Fruit fly (Drosophila melanogaster): ENCODE data around the gene CG10097.

DNA sequence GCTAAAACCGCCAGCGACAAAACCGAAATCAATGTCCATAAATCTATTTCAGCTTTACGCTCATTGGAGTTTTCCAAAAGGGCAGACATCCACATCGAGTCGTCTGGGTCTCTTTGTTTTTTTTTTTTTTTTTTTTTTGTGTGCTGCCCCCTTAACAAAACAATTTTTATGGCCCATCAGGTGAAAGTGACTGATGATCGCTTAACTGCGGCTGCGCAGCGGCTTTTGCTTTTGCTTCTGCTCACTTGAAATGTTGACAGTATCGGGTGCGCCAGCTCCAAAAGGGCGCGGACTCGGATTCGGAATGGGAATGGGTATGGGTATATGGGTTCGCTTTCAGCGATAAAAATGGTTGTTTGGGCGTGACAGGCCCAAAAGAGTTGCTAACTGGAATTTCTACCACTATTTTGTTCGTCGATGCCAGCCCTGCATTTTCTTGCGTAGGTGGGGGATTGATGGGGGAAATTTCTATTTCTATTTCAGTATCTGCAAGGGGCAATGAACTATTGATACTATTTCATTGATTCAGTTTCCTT lies 33.8 kb downstream of the CG10097 start:
- TF ChIP-seq HHEX (GFP tag; optimal IDR thresholded peaks at IDR 0.05) (no peak), Aef1 (GFP tag; IDR thresholded peaks at IDR 0.05) (no peak), pan (optimal IDR thresholded peaks at IDR 0.05) (no peak), pan (GFP tag; optimal IDR thresholded peaks at IDR 0.05 in 1 of 2, IDR thresholded peaks at IDR 0.05 in 1 of 2) (no peak), CG3065 (GFP tag; optimal IDR thresholded peaks at IDR 0.05) (no peak), zfh2 (GFP tag; optimal IDR thresholded peaks at IDR 0.05) (no peak), Optix (GFP tag; IDR thresholded peaks at IDR 0.05) (no peak), Fer1 (GFP tag; optimal IDR thresholded peaks at IDR 0.05) (no peak)
